Fruit fly (Drosophila melanogaster) whole organism, embryonic: Measurements from ENCODE around the gene Hs6st.

Experiments used
- Asciz ChIP-seq: fragments of 200-800 bp; sonication (Bioruptor generic); optimal IDR thresholded peaks from 2 replicates; lab custom pipeline; 2017; ENCODE audit warnings: missing biosample characterization, mild to moderate bottlenecking, missing genetic modification characterization, missing genetic modification reagents
- Atf-2 ChIP-seq: fragments of 200-800 bp; sonication (Bioruptor generic); optimal IDR thresholded peaks from 2 replicates; lab custom pipeline; 2016; ENCODE audit warnings: missing biosample characterization, missing genetic modification characterization
- Atf3 ChIP-seq: fragments of 200-800 bp; sonication (Bioruptor generic); optimal IDR thresholded peaks from 3 replicates; lab custom pipeline; 2016; ENCODE audit warnings: missing biosample characterization, missing genetic modification characterization
- B-H1 ChIP-seq: fragments of 200-800 bp; sonication (Bioruptor generic); IDR thresholded peaks from 3 replicates; pipeline ENCODE4 v1.3.6; 2022; ENCODE audit warnings: missing biosample characterization, missing genetic modification characterization
- CG10209 ChIP-seq: fragments of 200-800 bp; sonication (Bioruptor generic); optimal IDR thresholded peaks from 3 replicates; lab custom pipeline; 2017; ENCODE audit warnings: missing biosample characterization, mild to moderate bottlenecking, missing genetic modification characterization, missing genetic modification reagents
- CG10274 ChIP-seq: fragments of 200-800 bp; sonication (Bioruptor generic); optimal IDR thresholded peaks from 3 replicates; lab custom pipeline; 2017; ENCODE audit warnings: missing biosample characterization, mild to moderate bottlenecking, missing genetic modification characterization
- CG10321 ChIP-seq: fragments of 200-800 bp; sonication (Bioruptor generic); IDR thresholded peaks from 2 replicates; pipeline ENCODE4 v1.3.6; 2022; ENCODE audit warnings: missing biosample characterization, missing genetic modification characterization
- CG10979 ChIP-seq: fragments of 200-800 bp; sonication (Bioruptor generic); optimal IDR thresholded peaks from 2 replicates; lab custom pipeline; 2018; ENCODE audit warnings: missing biosample characterization, mild to moderate bottlenecking, missing genetic modification characterization, moderate library complexity
- CG12219 ChIP-seq: fragments of 200-800 bp; sonication (Bioruptor generic); optimal IDR thresholded peaks from 3 replicates; lab custom pipeline; 2018; ENCODE audit warnings: missing biosample characterization, mild to moderate bottlenecking, missing genetic modification characterization
- CG12659 ChIP-seq: fragments of 200-800 bp; sonication (Bioruptor generic); optimal IDR thresholded peaks from 3 replicates; lab custom pipeline; 2017; ENCODE audit warnings: mild to moderate bottlenecking, missing biosample characterization, missing genetic modification reagents, missing genetic modification characterization
- CG14710 ChIP-seq: fragments of 200-800 bp; sonication (Bioruptor generic); optimal IDR thresholded peaks from 3 replicates; lab custom pipeline; 2019; ENCODE audit warnings: missing biosample characterization, mild to moderate bottlenecking, missing genetic modification characterization, moderate library complexity
- CG14965 ChIP-seq: fragments of 200-800 bp; sonication (Bioruptor generic); optimal IDR thresholded peaks from 2 replicates; lab custom pipeline; 2016; ENCODE audit warnings: missing biosample characterization, missing genetic modification characterization, borderline replicate concordance
- CG15479 ChIP-seq: fragments of 200-800 bp; sonication (Bioruptor generic); optimal IDR thresholded peaks from 3 replicates; lab custom pipeline; 2019; ENCODE audit warnings: missing biosample characterization, mild to moderate bottlenecking, missing genetic modification characterization, moderate library complexity
- CG15514 ChIP-seq: fragments of 200-800 bp; sonication (Bioruptor generic); optimal IDR thresholded peaks from 3 replicates; lab custom pipeline; 2017; ENCODE audit warnings: missing biosample characterization, missing genetic modification characterization, mild to moderate bottlenecking, moderate library complexity, missing genetic modification reagents
- CG15696 ChIP-seq: fragments of 200-800 bp; sonication (Bioruptor generic); optimal IDR thresholded peaks from 2 replicates; lab custom pipeline; 2019; ENCODE audit warnings: missing biosample characterization, mild to moderate bottlenecking, missing genetic modification characterization, moderate library complexity
- CG18262 ChIP-seq: fragments of 200-800 bp; optimal IDR thresholded peaks from 3 replicates; lab custom pipeline; 2019; ENCODE audit warnings: missing biosample characterization, mild to moderate bottlenecking, missing genetic modification characterization, moderate library complexity
- CG32767 ChIP-seq: fragments of 200-800 bp; sonication (Bioruptor generic); IDR thresholded peaks from 2 replicates; pipeline ENCODE4 v1.3.6; 2022; ENCODE audit warnings: missing biosample characterization, missing genetic modification characterization
- CG4820 ChIP-seq: fragments of 200-800 bp; sonication (Bioruptor generic); optimal IDR thresholded peaks from 3 replicates; lab custom pipeline; 2016; ENCODE audit warnings: missing biosample characterization, missing genetic modification characterization
- CG8765 ChIP-seq: fragments of 200-800 bp; sonication (Bioruptor generic); IDR thresholded peaks from 2 replicates; pipeline ENCODE4 v1.3.6; 2022; ENCODE audit warnings: missing biosample characterization, missing genetic modification characterization
- CG9932 ChIP-seq: fragments of 200-800 bp; sonication (Bioruptor generic); IDR thresholded peaks from 2 replicates; pipeline ENCODE4 v1.3.6; 2022; ENCODE audit warnings: missing biosample characterization, missing genetic modification characterization
- CHES-1-like ChIP-seq: fragments of 200-800 bp; sonication (Bioruptor generic); optimal IDR thresholded peaks from 2 replicates; lab custom pipeline; 2016; ENCODE audit warnings: missing biosample characterization, missing genetic modification characterization
- D19B ChIP-seq: fragments of 200-800 bp; sonication (Bioruptor generic); optimal IDR thresholded peaks from 2 replicates; lab custom pipeline; 2017; ENCODE audit warnings: missing biosample characterization, mild to moderate bottlenecking, missing genetic modification characterization
- HLHmδ ChIP-seq: fragments of 200-800 bp; sonication (Bioruptor generic); optimal IDR thresholded peaks from 2 replicates; lab custom pipeline; 2018; ENCODE audit warnings: missing biosample characterization, mild to moderate bottlenecking, missing genetic modification characterization, moderate library complexity
- Hand ChIP-seq: fragments of 200-800 bp; sonication (Bioruptor generic); optimal IDR thresholded peaks from 2 replicates; lab custom pipeline; 2017; ENCODE audit warnings: mild to moderate bottlenecking, missing biosample characterization, missing genetic modification reagents, missing genetic modification characterization
- HmgZ ChIP-seq: fragments of 200-800 bp; sonication (Bioruptor generic); optimal IDR thresholded peaks from 2 replicates; lab custom pipeline; 2018; ENCODE audit warnings: missing biosample characterization, mild to moderate bottlenecking, missing genetic modification characterization
- Hsf ChIP-seq: fragments of 200-800 bp; sonication (Bioruptor generic); optimal IDR thresholded peaks from 3 replicates; lab custom pipeline; 2016; ENCODE audit warnings: missing biosample characterization, missing genetic modification characterization
- Jarid2 ChIP-seq: fragments of 200-800 bp; sonication (Bioruptor generic); optimal IDR thresholded peaks from 3 replicates; lab custom pipeline; 2017; ENCODE audit warnings: mild to moderate bottlenecking, missing biosample characterization, missing genetic modification reagents, missing genetic modification characterization
- Med ChIP-seq: fragments of 200-800 bp; sonication (Bioruptor generic); peaks from one replicate; lab custom pipeline; 2016; ENCODE audit warnings: missing biosample characterization, missing genetic modification characterization, mild to moderate bottlenecking, inconsistent platforms, moderate library complexity
- Myb ChIP-seq: fragments of 200-800 bp; sonication (Bioruptor generic); optimal IDR thresholded peaks from 2 replicates; lab custom pipeline; 2016; ENCODE audit warnings: missing biosample characterization, missing genetic modification characterization
- Ptx1 ChIP-seq: fragments of 200-800 bp; sonication (Bioruptor generic); IDR thresholded peaks from 2 replicates; pipeline ENCODE4 v1.3.6; 2022; ENCODE audit warnings: missing biosample characterization, missing genetic modification characterization
- Ssrp ChIP-seq: fragments of 200-800 bp; sonication (Bioruptor generic); optimal IDR thresholded peaks from 2 replicates; lab custom pipeline; 2018; ENCODE audit warnings: missing biosample characterization, mild to moderate bottlenecking, missing genetic modification characterization, moderate library complexity
- Taf1 ChIP-seq: fragments of 200-800 bp; sonication (Bioruptor generic); IDR thresholded peaks from 2 replicates; pipeline ENCODE4 v1.3.6; 2022; ENCODE audit warnings: missing biosample characterization, missing genetic modification characterization
- abd-A ChIP-seq: fragments of 200-800 bp; sonication (Bioruptor generic); optimal IDR thresholded peaks from 3 replicates; lab custom pipeline; 2019; ENCODE audit warnings: missing biosample characterization, mild to moderate bottlenecking, missing genetic modification characterization, moderate library complexity
- ac ChIP-seq: fragments of 200-800 bp; sonication (Bioruptor generic); optimal IDR thresholded peaks from 3 replicates; lab custom pipeline; 2017; ENCODE audit warnings: missing biosample characterization, mild to moderate bottlenecking, missing genetic modification characterization
- ato ChIP-seq: fragments of 200-800 bp; sonication (Bioruptor generic); IDR thresholded peaks from 2 replicates; pipeline ENCODE4 v1.3.6; 2022; ENCODE audit warnings: missing biosample characterization, missing genetic modification characterization; ENCODE audit not compliant: partially characterized antibody
- az2 ChIP-seq: fragments of 200-800 bp; sonication (Bioruptor generic); optimal IDR thresholded peaks from 3 replicates; lab custom pipeline; 2016; ENCODE audit warnings: missing biosample characterization, missing genetic modification characterization
- crc ChIP-seq: fragments of 200-800 bp; sonication (Bioruptor generic); optimal IDR thresholded peaks from 2 replicates; lab custom pipeline; 2016; ENCODE audit warnings: missing biosample characterization, missing genetic modification characterization
- da ChIP-seq: fragments of 200-800 bp; sonication (Bioruptor generic); optimal IDR thresholded peaks from 2 replicates; lab custom pipeline; 2016; ENCODE audit warnings: missing biosample characterization, missing genetic modification characterization
- dm ChIP-seq: fragments of 200-800 bp; sonication (Bioruptor generic); optimal IDR thresholded peaks from 3 replicates; lab custom pipeline; 2016; ENCODE audit warnings: missing biosample characterization, missing genetic modification characterization
- gcm ChIP-seq: fragments of 200-800 bp; sonication (Bioruptor generic); optimal IDR thresholded peaks from 2 replicates; lab custom pipeline; 2019; ENCODE audit warnings: missing biosample characterization, mild to moderate bottlenecking, missing genetic modification characterization, moderate library complexity
- grn ChIP-seq: fragments of 200-800 bp; sonication (Bioruptor generic); optimal IDR thresholded peaks from 3 replicates; lab custom pipeline; 2017; ENCODE audit warnings: missing biosample characterization, missing genetic modification characterization
- lilli ChIP-seq: fragments of 200-800 bp; sonication (Bioruptor generic); optimal IDR thresholded peaks from 3 replicates; lab custom pipeline; 2016; ENCODE audit warnings: missing biosample characterization, missing genetic modification characterization
- nmo ChIP-seq: fragments of 200-800 bp; sonication (Bioruptor generic); optimal IDR thresholded peaks from 2 replicates; lab custom pipeline; 2018; ENCODE audit warnings: missing biosample characterization, mild to moderate bottlenecking, missing genetic modification characterization, moderate library complexity
- sd ChIP-seq: fragments of 200-800 bp; sonication (Bioruptor generic); optimal IDR thresholded peaks from 3 replicates; lab custom pipeline; 2018; ENCODE audit warnings: missing biosample characterization, mild to moderate bottlenecking, missing genetic modification characterization, moderate library complexity
- seq ChIP-seq: fragments of 200-800 bp; sonication (Bioruptor generic); IDR thresholded peaks from 2 replicates; pipeline ENCODE4 v1.3.6; 2022; ENCODE audit warnings: missing biosample characterization, missing genetic modification characterization
- sqz ChIP-seq: fragments of 200-800 bp; sonication (Bioruptor generic); optimal IDR thresholded peaks from 3 replicates; lab custom pipeline; 2018; ENCODE audit warnings: missing biosample characterization, mild to moderate bottlenecking, missing genetic modification characterization
- tup ChIP-seq: fragments of 200-800 bp; sonication (Bioruptor generic); optimal IDR thresholded peaks from 2 replicates; lab custom pipeline; 2016; ENCODE audit warnings: missing biosample characterization, mild to moderate bottlenecking, missing genetic modification characterization, moderate library complexity
- twi ChIP-seq: fragments of 200-800 bp; optimal IDR thresholded peaks from 2 replicates; lab custom pipeline; 2019; ENCODE audit warnings: missing biosample characterization, mild to moderate bottlenecking, missing genetic modification characterization, moderate library complexity

The Hs6st gene

DNA sequence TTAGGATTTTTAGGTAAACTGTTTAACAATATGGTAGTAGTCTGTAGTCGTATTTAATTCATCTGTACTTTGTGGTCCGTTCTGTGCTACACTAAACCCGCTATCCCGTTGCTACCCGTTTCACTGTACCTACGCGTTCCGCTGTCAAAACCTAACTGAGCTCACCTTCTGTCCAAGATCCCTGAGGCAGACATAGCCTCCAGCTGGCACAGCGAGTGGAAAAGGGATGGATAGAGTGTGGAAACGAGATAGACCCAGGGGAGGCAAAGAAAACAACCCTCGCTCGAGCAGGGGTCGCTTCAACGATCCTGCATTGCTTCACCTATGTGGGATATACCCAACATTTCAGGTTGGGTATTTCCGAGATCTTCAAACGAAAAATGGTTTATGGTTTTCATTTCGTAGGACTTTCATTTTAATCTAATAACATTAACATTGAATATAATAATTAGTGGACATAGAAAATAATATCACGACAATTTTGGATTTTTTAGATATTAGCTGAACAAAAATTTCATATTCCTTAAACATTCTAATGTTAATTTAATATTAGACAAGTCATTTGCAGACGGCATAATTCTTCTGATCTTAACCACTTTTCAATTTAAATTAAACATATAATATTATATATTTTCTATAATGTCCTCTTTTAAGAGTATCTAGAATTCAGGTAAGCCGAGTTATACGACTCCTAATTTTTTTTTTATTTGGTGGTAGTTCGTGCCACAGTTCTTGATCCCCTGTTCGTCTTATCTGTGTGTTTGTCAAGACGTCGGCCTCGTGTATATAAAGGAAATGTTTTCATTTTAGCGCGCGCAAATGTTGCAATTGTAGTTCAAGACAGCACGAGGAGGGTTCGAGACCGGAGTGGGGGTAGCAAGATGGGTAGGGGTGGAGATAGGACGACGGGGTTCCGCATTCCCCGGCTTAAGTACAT lies 73.2 kb downstream of the Hs6st start, which contains the start of gene mira (continued):
- TF ChIP-seq HmgZ (tag; lab: Kevin White, UChicago) (no peak), sqz (GFP tag; lab: Kevin White, UChicago) (peak; percentile 47), CG10274 (no peak), Taf1 (GFP tag; lab: Robert Waterston, UW) (no peak), CG10979 (tag; lab: Kevin White, UChicago) (peak; percentile 39), CG4820 (GFP tag; lab: Kevin White, UChicago) (no peak), lilli (GFP tag; lab: Kevin White, UChicago) (no peak), crc (no peak), CG14965 (no peak), HLHmδ (GFP tag; lab: Kevin White, UChicago) (peak; percentile 87), sd (tag; lab: Kevin White, UChicago) (peak; percentile 36), CG12659 (GFP tag; lab: Kevin White, UChicago) (no peak), ato (GFP tag; lab: Robert Waterston, UW) (no peak), Atf3 (GFP tag; lab: Kevin White, UChicago) (no peak), Ssrp (tag; lab: Kevin White, UChicago) (peak; percentile 3), az2 (GFP tag; lab: Kevin White, UChicago) (no peak), dm (GFP tag; lab: Kevin White, UChicago) (no peak), CG9932 (no peak), CG18262 (peak; percentile 56), nmo (GFP tag; lab: Kevin White, UChicago) (peak; percentile 57), CG12219 (GFP tag; lab: Kevin White, UChicago) (no peak), CG10321 (GFP tag; lab: Robert Waterston, UW) (0 out of 2 replicates have a peak, but pooled peaks have one; percentile 51), B-H1 (no peak), seq (GFP tag; lab: Robert Waterston, UW) (peak; percentile 41; the same call in 1 of the 2 replicates), tup (no peak), ac (GFP tag; lab: Kevin White, UChicago) (peak; percentile 45), grn (GFP tag; lab: Kevin White, UChicago) (no peak), Ptx1 (no peak), twi (peak; percentile 83), CG10209 (peak; percentile 6), Med (peak; percentile 23), Hsf (GFP tag; lab: Kevin White, UChicago) (no peak), Asciz (no peak), CG15514 (no peak), CHES-1-like (GFP tag; lab: Kevin White, UChicago) (no peak), Atf-2 (GFP tag; lab: Kevin White, UChicago) (no peak), da (GFP tag; lab: Kevin White, UChicago) (peak; percentile 19), CG8765 (peak; percentile 32; the same call in 1 of the 2 replicates), CG15696 (tag; lab: Kevin White, UChicago) (peak; percentile 59), Myb (GFP tag; lab: Kevin White, UChicago) (no peak), abd-A (tag; lab: Kevin White, UChicago) (no peak), gcm (GFP tag; lab: Kevin White, UChicago) (no peak), D19B (GFP tag; lab: Kevin White, UChicago) (no peak), CG32767 (no peak), CG14710 (peak; percentile 38), Hand (GFP tag; lab: Kevin White, UChicago) (no peak), CG15479 (GFP tag; lab: Kevin White, UChicago) (peak; percentile 31), Jarid2 (GFP tag; lab: Kevin White, UChicago) (peak; percentile 10)
